Fruit fly (Drosophila melanogaster): Measurements from ENCODE around the gene ND-B22.
A peak's percentile ranks its signal among the peaks of the same experiment; 100 is the strongest.

The ND-B22 gene

dm6 chr2L:13368940-13369339 is 2.0 kb downstream of the ND-B22 start, which contains the start of gene CG31855 (continued):
- TF ChIP-seq pita (GFP tag; optimal IDR thresholded peaks at IDR 0.05) (no peak), oc (tag; optimal IDR thresholded peaks at IDR 0.05) (no peak), E2f2 (GFP tag; IDR thresholded peaks at IDR 0.05) (peak; percentile 49; the same call in 1 of the 2 replicates), CG14014 (GFP tag; IDR thresholded peaks at IDR 0.05) (peak; percentile 86), Dbx (GFP tag; IDR thresholded peaks at IDR 0.05) (peak; percentile 90), CG8765 (GFP tag; IDR thresholded peaks at IDR 0.05) (no peak; the same call in 1 of the 2 replicates), vfl (GFP tag; optimal IDR thresholded peaks at IDR 0.05) (peak; percentile 80), Doc2 (GFP tag; IDR thresholded peaks at IDR 0.05) (no peak), prd (optimal IDR thresholded peaks at IDR 0.05) (no peak), prd (GFP tag; IDR thresholded peaks at IDR 0.05) (peak; percentile 83), ham (GFP tag; IDR thresholded peaks at IDR 0.05) (peak; percentile 37; the same call in 1 of the 2 replicates), Antp (GFP tag; optimal IDR thresholded peaks at IDR 0.05) (peak; percentile 79), dimm (GFP tag; IDR thresholded peaks at IDR 0.05) (0 out of 2 replicates have a peak, but pooled peaks have one; percentile 53), CG6654 (GFP tag; optimal IDR thresholded peaks at IDR 0.05) (no peak), zfh1 (GFP tag; IDR thresholded peaks at IDR 0.05) (peak; percentile 88), wor (GFP tag; IDR thresholded peaks at IDR 0.05) (no peak; the same call in 1 of the 2 replicates), PHDP (tag; optimal IDR thresholded peaks at IDR 0.05) (peak; percentile 81), odd (GFP tag; optimal IDR thresholded peaks at IDR 0.05) (peak; percentile 67), CG31441 (GFP tag; IDR thresholded peaks at IDR 0.05) (peak; percentile 78), kah (GFP tag; optimal IDR thresholded peaks at IDR 0.05) (peak; percentile 67), ac (GFP tag; optimal IDR thresholded peaks at IDR 0.05) (no peak), D19A (tag; optimal IDR thresholded peaks at IDR 0.05) (peak; percentile 56), fu2 (GFP tag; optimal IDR thresholded peaks at IDR 0.05) (peak; percentile 69), Bteb2 (GFP tag; optimal IDR thresholded peaks at IDR 0.05) (peak; percentile 80), tgo (GFP tag; IDR thresholded peaks at IDR 0.05) (peak; percentile 83), Oaz (GFP tag; IDR thresholded peaks at IDR 0.05) (peak; percentile 57; the same call in 1 of the 2 replicates), al (GFP tag; IDR thresholded peaks at IDR 0.05) (peak; percentile 61), CG14710 (tag; optimal IDR thresholded peaks at IDR 0.05) (peak; percentile 71), CG32532 (GFP tag; IDR thresholded peaks at IDR 0.05) (peak; percentile 90), CG42726 (GFP tag; IDR thresholded peaks at IDR 0.05; ENCODE audit: partially characterized antibody) (no peak), z (GFP tag; IDR thresholded peaks at IDR 0.05) (no peak), BtbVII (GFP tag; optimal IDR thresholded peaks at IDR 0.05) (peak; percentile 76), CTCF (GFP tag; optimal IDR thresholded peaks at IDR 0.05) (no peak), pb (GFP tag; optimal IDR thresholded peaks at IDR 0.05) (no peak), Opbp (GFP tag; IDR thresholded peaks at IDR 0.05; ENCODE audit: partially characterized antibody) (no peak), Hand (GFP tag; optimal IDR thresholded peaks at IDR 0.05) (peak; percentile 68), gsb (GFP tag; IDR thresholded peaks at IDR 0.05) (peak; percentile 52; the same call in 1 of the 2 replicates), ap (GFP tag; IDR thresholded peaks at IDR 0.05) (peak; percentile 60), CG7271 (tag; optimal IDR thresholded peaks at IDR 0.05) (peak; percentile 33), CG14050 (GFP tag; IDR thresholded peaks at IDR 0.05) (peak; percentile 67), stc (GFP tag; IDR thresholded peaks at IDR 0.05) (peak; percentile 76), seq (GFP tag; IDR thresholded peaks at IDR 0.05) (peak; percentile 50; the same call in 1 of the 2 replicates), HLH3B (GFP tag; IDR thresholded peaks at IDR 0.05) (peak; percentile 82), lbe (GFP tag; optimal IDR thresholded peaks at IDR 0.05) (peak; percentile 81), CG2889 (GFP tag; IDR thresholded peaks at IDR 0.05) (peak; percentile 57; the same call in 2 of the 3 replicates), CG13775 (GFP tag; optimal IDR thresholded peaks at IDR 0.05) (peak; percentile 59), Fer2 (tag; optimal IDR thresholded peaks at IDR 0.05) (peak; percentile 79), bowl (GFP tag; IDR thresholded peaks at IDR 0.05) (no peak), CG2120 (GFP tag; optimal IDR thresholded peaks at IDR 0.05) (peak; percentile 91), Hr39 (optimal IDR thresholded peaks at IDR 0.05) (no peak), cad (GFP tag; optimal IDR thresholded peaks at IDR 0.05) (no peak), emc (GFP tag; optimal IDR thresholded peaks at IDR 0.05) (peak; percentile 3), CG2116 (GFP tag; optimal IDR thresholded peaks at IDR 0.05) (peak; percentile 41), croc (GFP tag; conservative IDR thresholded peaks at IDR 0.05) (peak; percentile 53)

Data from whole organism, embryonic.